Fruit fly (Drosophila melanogaster) whole organism, embryonic: ENCODE data around the gene hob.
A peak's percentile ranks its signal among the peaks of the same experiment; 100 is the strongest.

Source experiments
- Bgb ChIP-seq: fragments of 200-800 bp; sonication (Bioruptor generic); IDR thresholded peaks from 2 replicates; pipeline ENCODE4 v1.3.6; 2022; ENCODE audit warnings: missing biosample characterization, missing genetic modification characterization; ENCODE audit not compliant: partially characterized antibody
- CG1024 ChIP-seq: fragments of 200-800 bp; sonication (Bioruptor generic); IDR thresholded peaks from 2 replicates; pipeline ENCODE4 v1.3.6; 2022; ENCODE audit warnings: missing biosample characterization, missing genetic modification characterization
- CG11695 ChIP-seq: fragments of 200-800 bp; sonication (Bioruptor generic); IDR thresholded peaks from 3 replicates; pipeline ENCODE4 v1.3.6; 2022; ENCODE audit warnings: missing biosample characterization, missing genetic modification characterization
- CG12299 ChIP-seq: fragments of 200-800 bp; sonication (Bioruptor generic); optimal IDR thresholded peaks from 2 replicates; lab custom pipeline; 2018; ENCODE audit warnings: missing biosample characterization, mild to moderate bottlenecking, missing genetic modification characterization
- CG14050 ChIP-seq: fragments of 200-800 bp; sonication (Bioruptor generic); IDR thresholded peaks from 3 replicates; pipeline ENCODE4 v1.3.6; 2022; ENCODE audit warnings: missing biosample characterization, missing genetic modification characterization
- CG15601 ChIP-seq: fragments of 200-800 bp; sonication (Bioruptor generic); optimal IDR thresholded peaks from 3 replicates; lab custom pipeline; 2019; ENCODE audit warnings: missing biosample characterization, mild to moderate bottlenecking, missing genetic modification characterization, moderate library complexity
- CG1647 ChIP-seq: fragments of 200-800 bp; sonication (Bioruptor generic); optimal IDR thresholded peaks from 3 replicates; lab custom pipeline; 2016; ENCODE audit warnings: missing biosample characterization, missing genetic modification characterization
- CG17361 ChIP-seq: fragments of 200-800 bp; sonication (Bioruptor generic); IDR thresholded peaks from 3 replicates; pipeline ENCODE4 v1.3.6; 2022; ENCODE audit warnings: missing biosample characterization, missing genetic modification characterization
- CG17802 ChIP-seq: fragments of 200-800 bp; sonication (Bioruptor generic); optimal IDR thresholded peaks from 2 replicates; lab custom pipeline; 2018; ENCODE audit warnings: missing biosample characterization, mild to moderate bottlenecking, missing genetic modification characterization, moderate library complexity
- CG1832 ChIP-seq: fragments of 200-800 bp; sonication (Bioruptor generic); optimal IDR thresholded peaks from 2 replicates; lab custom pipeline; 2017; ENCODE audit warnings: missing biosample characterization, mild to moderate bottlenecking, missing genetic modification characterization, inconsistent platforms
- CG2116 ChIP-seq: fragments of 200-800 bp; sonication (Bioruptor generic); optimal IDR thresholded peaks from 3 replicates; lab custom pipeline; 2018; ENCODE audit warnings: missing biosample characterization, mild to moderate bottlenecking, missing genetic modification characterization
- CG34376 ChIP-seq: fragments of 200-800 bp; sonication (Bioruptor generic); optimal IDR thresholded peaks from 2 replicates; lab custom pipeline; 2018; ENCODE audit warnings: missing biosample characterization, mild to moderate bottlenecking, missing genetic modification characterization
- CG9817 ChIP-seq: fragments of 200-800 bp; sonication (Bioruptor generic); optimal IDR thresholded peaks from 2 replicates; lab custom pipeline; 2018; ENCODE audit warnings: missing biosample characterization, mild to moderate bottlenecking, missing genetic modification characterization, moderate library complexity
- CG9932 ChIP-seq: fragments of 200-800 bp; sonication (Bioruptor generic); IDR thresholded peaks from 2 replicates; pipeline ENCODE4 v1.3.6; 2022; ENCODE audit warnings: missing biosample characterization, missing genetic modification characterization
- D ChIP-seq, 2 experiments: fragments of 200-800 bp in 1 of 2; fragments of >200 bp in 1 of 2; sonication (Bioruptor generic) in 1 of 2; optimal IDR thresholded peaks; 2 replicates in 1 of 2; 3 replicates in 1 of 2; lab custom pipeline; 2017; ENCODE audit warnings: mild to moderate bottlenecking in 1 of 2, missing biosample characterization in 1 of 2, missing genetic modification characterization in 1 of 2, missing genetic modification reagents in 1 of 2
- Dref ChIP-seq: fragments of 200-800 bp; sonication (Bioruptor generic); IDR thresholded peaks from 2 replicates; pipeline ENCODE4 v1.3.6; 2022; ENCODE audit warnings: missing biosample characterization, missing genetic modification characterization
- H15 ChIP-seq: fragments of 200-800 bp; sonication (Bioruptor generic); IDR thresholded peaks from 3 replicates; pipeline ENCODE4 v1.3.6; 2022; ENCODE audit warnings: missing biosample characterization, missing genetic modification characterization
- H2.0 ChIP-seq: fragments of 200-800 bp; sonication (Bioruptor generic); IDR thresholded peaks from 2 replicates; pipeline ENCODE4 v1.3.6; 2022; ENCODE audit warnings: missing biosample characterization, missing genetic modification characterization
- Lpt ChIP-seq: fragments of >200 bp; optimal IDR thresholded peaks from 2 replicates; lab custom pipeline; 2018; ENCODE audit warnings: missing biosample characterization, missing genetic modification characterization
- Mad ChIP-seq: fragments of 200-800 bp; sonication (Bioruptor generic); optimal IDR thresholded peaks from 2 replicates; lab custom pipeline; 2016; ENCODE audit warnings: missing biosample characterization, missing genetic modification characterization
- NFAT ChIP-seq: fragments of 200-800 bp; sonication (Bioruptor generic); IDR thresholded peaks from 2 replicates; pipeline ENCODE4 v1.3.6; 2022; ENCODE audit warnings: missing biosample characterization, missing genetic modification characterization
- Pdp1 ChIP-seq, 2 experiments: fragments of 200-800 bp; sonication (Bioruptor generic); optimal IDR thresholded peaks; 3 replicates each; lab custom pipeline; 2016; ENCODE audit warnings: missing biosample characterization in 2 of 2, missing genetic modification characterization in 2 of 2, mild to moderate bottlenecking in 1 of 2, moderate library complexity in 1 of 2
- Poxn ChIP-seq: fragments of 200-800 bp; sonication (Bioruptor generic); IDR thresholded peaks from 2 replicates; pipeline ENCODE4 v1.3.6; 2022; ENCODE audit warnings: missing biosample characterization, missing genetic modification characterization
- Xbp1 ChIP-seq: fragments of 200-800 bp; sonication (Bioruptor generic); optimal IDR thresholded peaks from 3 replicates; lab custom pipeline; 2016; ENCODE audit warnings: missing biosample characterization, mild to moderate bottlenecking, missing genetic modification characterization
- amos ChIP-seq: fragments of 200-800 bp; sonication (Bioruptor generic); IDR thresholded peaks from 2 replicates; pipeline ENCODE4 v1.3.6; 2022; ENCODE audit warnings: missing biosample characterization, missing genetic modification characterization; ENCODE audit not compliant: partially characterized antibody
- cas ChIP-seq: fragments of 200-800 bp; sonication (Bioruptor generic); IDR thresholded peaks from 2 replicates; pipeline ENCODE4 v1.3.6; 2022; ENCODE audit warnings: missing biosample characterization, missing genetic modification characterization
- cato ChIP-seq: fragments of 200-800 bp; sonication (Bioruptor generic); optimal IDR thresholded peaks from 2 replicates; lab custom pipeline; 2016; ENCODE audit warnings: missing biosample characterization, missing genetic modification characterization, borderline replicate concordance
- chinmo ChIP-seq: fragments of 200-800 bp; sonication (Bioruptor generic); IDR thresholded peaks from 4 replicates; pipeline ENCODE4 v1.3.6; 2022; ENCODE audit warnings: missing biosample characterization, missing genetic modification characterization; ENCODE audit not compliant: partially characterized antibody
- dimm ChIP-seq: fragments of 200-800 bp; sonication (Bioruptor generic); IDR thresholded peaks from 2 replicates; pipeline ENCODE4 v1.3.6; 2022; ENCODE audit warnings: missing biosample characterization, missing genetic modification characterization
- dysf ChIP-seq: fragments of 200-800 bp; sonication (Bioruptor generic); IDR thresholded peaks from 3 replicates; pipeline ENCODE4 v1.3.6; 2022; ENCODE audit warnings: missing biosample characterization, missing genetic modification characterization
- esg ChIP-seq: fragments of 200-800 bp; sonication (Bioruptor generic); conservative IDR thresholded peaks from 2 replicates; pipeline ENCODE4 v1.3.6; 2022; ENCODE audit warnings: missing biosample characterization, missing genetic modification characterization
- eve ChIP-seq, 2 experiments: fragments of >200 bp; optimal IDR thresholded peaks; 2 replicates each; lab custom pipeline; 2017; ENCODE audit warnings: missing biosample characterization in 2 of 2, missing genetic modification characterization in 2 of 2
- grn ChIP-seq: fragments of 200-800 bp; sonication (Bioruptor generic); optimal IDR thresholded peaks from 3 replicates; lab custom pipeline; 2017; ENCODE audit warnings: missing biosample characterization, missing genetic modification characterization
- hbn ChIP-seq: fragments of 200-800 bp; sonication (Bioruptor generic); IDR thresholded peaks from 2 replicates; pipeline ENCODE4 v1.3.6; 2022; ENCODE audit warnings: missing biosample characterization, missing genetic modification characterization; ENCODE audit not compliant: partially characterized antibody
- hkb ChIP-seq, 2 experiments: fragments of 200-800 bp in 1 of 2; fragments of >200 bp in 1 of 2; sonication (Bioruptor generic) in 1 of 2; IDR thresholded peaks in 1 of 2; optimal IDR thresholded peaks in 1 of 2; 2 replicates each; pipeline versions ENCODE4 v1.3.6 to Lab custom; 2017 to 2022; ENCODE audit warnings: missing biosample characterization in 1 of 2, missing genetic modification characterization in 1 of 2
- insv ChIP-seq, 2 experiments: fragments of 200-800 bp; sonication (Bioruptor generic); optimal IDR thresholded peaks; 3 replicates each; lab custom pipeline; 2016 to 2018; ENCODE audit warnings: missing biosample characterization in 2 of 2, missing genetic modification characterization in 2 of 2
- nau ChIP-seq: fragments of 200-800 bp; sonication (Bioruptor generic); optimal IDR thresholded peaks from 3 replicates; lab custom pipeline; 2017; ENCODE audit warnings: missing biosample characterization, mild to moderate bottlenecking, missing genetic modification characterization, missing genetic modification reagents
- nerfin-1 ChIP-seq: fragments of 200-800 bp; sonication (Bioruptor generic); optimal IDR thresholded peaks from 3 replicates; lab custom pipeline; 2019; ENCODE audit warnings: missing biosample characterization, mild to moderate bottlenecking, missing genetic modification characterization, moderate library complexity
- peb ChIP-seq: fragments of 200-800 bp; sonication (Bioruptor generic); IDR thresholded peaks from 2 replicates; pipeline ENCODE4 v1.3.6; 2022; ENCODE audit warnings: missing biosample characterization, missing genetic modification characterization
- phol ChIP-seq: fragments of 200-800 bp; sonication (Bioruptor generic); optimal IDR thresholded peaks from 3 replicates; lab custom pipeline; 2018; ENCODE audit warnings: missing biosample characterization, mild to moderate bottlenecking, missing genetic modification characterization, moderate library complexity
- prd ChIP-seq, 3 experiments: fragments of >200 bp in 2 of 3; fragments of 200-800 bp in 1 of 3; sonication (Bioruptor generic) in 1 of 3; optimal IDR thresholded peaks in 2 of 3; IDR thresholded peaks in 1 of 3; 2 replicates in 2 of 3; 3 replicates in 1 of 3; pipeline versions ENCODE4 v1.3.6 to Lab custom; 2017 to 2022; ENCODE audit warnings: missing biosample characterization in 1 of 3, missing genetic modification characterization in 1 of 3
- seq ChIP-seq: fragments of 200-800 bp; sonication (Bioruptor generic); IDR thresholded peaks from 2 replicates; pipeline ENCODE4 v1.3.6; 2022; ENCODE audit warnings: missing biosample characterization, missing genetic modification characterization
- sna ChIP-seq: fragments of 200-800 bp; sonication (Bioruptor generic); IDR thresholded peaks from 2 replicates; pipeline ENCODE4 v1.3.6; 2022; ENCODE audit warnings: missing biosample characterization, missing genetic modification characterization; ENCODE audit not compliant: partially characterized antibody
- sr ChIP-seq: fragments of 200-800 bp; sonication (Bioruptor generic); IDR thresholded peaks from 3 replicates; pipeline ENCODE4 v1.3.6; 2022; ENCODE audit warnings: missing biosample characterization, missing genetic modification characterization
- stc ChIP-seq: fragments of 200-800 bp; sonication (Bioruptor generic); IDR thresholded peaks from 2 replicates; pipeline ENCODE4 v1.3.6; 2022; ENCODE audit warnings: missing biosample characterization, missing genetic modification characterization
- tap ChIP-seq: fragments of 200-800 bp; optimal IDR thresholded peaks from 3 replicates; lab custom pipeline; 2019; ENCODE audit warnings: missing biosample characterization, mild to moderate bottlenecking, missing genetic modification characterization, moderate library complexity
- vnd ChIP-seq: fragments of 200-800 bp; sonication (Bioruptor generic); IDR thresholded peaks from 3 replicates; pipeline ENCODE4 v1.3.6; 2022; ENCODE audit warnings: missing biosample characterization, missing genetic modification characterization; ENCODE audit not compliant: partially characterized antibody

The hob gene

dm6 chr3L:3249997-3250774 lies 31.5 kb upstream of the hob start (continued):
- TF ChIP-seq prd (optimal IDR thresholded peaks at IDR 0.05; lab: Kevin White, UChicago) (no peak), prd (GFP tag; IDR thresholded peaks at IDR 0.05; lab: Robert Waterston, UW) (peak; percentile 93), CG1832 (GFP tag; lab: Kevin White, UChicago) (no peak), CG2116 (GFP tag; lab: Kevin White, UChicago) (peak; percentile 68), tap (tag; lab: Kevin White, UChicago) (peak; percentile 86), amos (GFP tag; lab: Robert Waterston, UW) (no peak; the same call in 1 of the 2 replicates), chinmo (peak; percentile 99), sna (GFP tag; lab: Robert Waterston, UW) (no peak), CG15601 (tag; lab: Kevin White, UChicago) (peak; percentile 94), seq (peak; percentile 82), CG17802 (tag; lab: Kevin White, UChicago) (peak; percentile 73), Bgb (GFP tag; lab: Robert Waterston, UW) (peak; percentile 45; the same call in 1 of the 2 replicates), CG1024 (GFP tag; lab: Robert Waterston, UW) (peak; percentile 67; the same call in 1 of the 2 replicates), CG17361 (peak; percentile 99), cas (0 out of 2 replicates have a peak, but pooled peaks have one; percentile 29), Poxn (peak; percentile 58; the same call in 1 of the 2 replicates), cato (GFP tag; lab: Kevin White, UChicago) (peak; percentile 96), D (optimal IDR thresholded peaks at IDR 0.05; lab: Kevin White, UChicago) (no peak), D (GFP tag; optimal IDR thresholded peaks at IDR 0.05; lab: Kevin White, UChicago) (peak; percentile 97), Mad (GFP tag; lab: Kevin White, UChicago) (peak; percentile 92), Lpt (GFP tag; lab: Kevin White, UChicago) (no peak), Xbp1 (peak; percentile 96), dysf (peak; percentile 93), stc (peak; percentile 77), H15 (GFP tag; lab: Robert Waterston, UW) (peak; percentile 88), Pdp1 (GFP tag; optimal IDR thresholded peaks at IDR 0.05; lab: Kevin White, UChicago) (peak; percentile 92 to 96), CG1647 (GFP tag; lab: Kevin White, UChicago) (peak; percentile 79), H2.0 (GFP tag; lab: Robert Waterston, UW) (peak; percentile 79), NFAT (GFP tag; lab: Robert Waterston, UW) (peak; percentile 83), CG11695 (GFP tag; lab: Robert Waterston, UW) (peak; percentile 90), phol (tag; lab: Kevin White, UChicago) (peak; percentile 96), CG9932 (GFP tag; lab: Robert Waterston, UW) (peak; percentile 87), eve (GFP tag; optimal IDR thresholded peaks at IDR 0.05; lab: Kevin White, UChicago) (peak in 1 of 2 experiments; percentile 99), hkb (optimal IDR thresholded peaks at IDR 0.05; lab: Kevin White, UChicago) (no peak), hkb (GFP tag; IDR thresholded peaks at IDR 0.05; lab: Robert Waterston, UW) (peak; percentile 80), CG12299 (tag; lab: Kevin White, UChicago) (peak; percentile 78), CG9817 (peak; percentile 90), peb (GFP tag; lab: Robert Waterston, UW) (peak; percentile 59), nerfin-1 (tag; lab: Kevin White, UChicago) (peak; percentile 92), vnd (no peak), sr (GFP tag; lab: Robert Waterston, UW) (no peak), hbn (GFP tag; lab: Robert Waterston, UW) (no peak), grn (GFP tag; lab: Kevin White, UChicago) (peak; percentile 99), nau (GFP tag; lab: Kevin White, UChicago) (peak; percentile 93), esg (GFP tag; lab: Robert Waterston, UW) (peak; percentile 90), CG34376 (GFP tag; lab: Kevin White, UChicago) (peak; percentile 76), dimm (GFP tag; lab: Robert Waterston, UW) (peak; percentile 69), Dref (no peak), insv (GFP tag; optimal IDR thresholded peaks at IDR 0.05; lab: Kevin White, UChicago) (peak; percentile 19 to 69), CG14050 (GFP tag; lab: Robert Waterston, UW) (peak; percentile 60; the same call in 2 of the 3 replicates)
